Fruit fly (Drosophila melanogaster): ENCODE data around the gene CG15044.

Gene CG15044

dm6 chrX:18528166-18528733, 36.4 kb upstream of the CG15044 start, which contains the start of the genes CG15042 and CG15047:
CG15042 (minus strand) TSS chrX:18528266.
CG15047 (plus strand) TSS chrX:18528683.
- TF ChIP-seq usp (GFP tag; optimal IDR thresholded peaks at IDR 0.05) (no peak), N (GFP tag; optimal IDR thresholded peaks at IDR 0.05) (no peak), foxo (GFP tag; optimal IDR thresholded peaks at IDR 0.05) (no peak), Hnf4 (GFP tag; optimal IDR thresholded peaks at IDR 0.05) (no peak), Jra (GFP tag; optimal IDR thresholded peaks at IDR 0.05) (no peak), Dfd (GFP tag; optimal IDR thresholded peaks at IDR 0.05) (no peak), dsf (GFP tag; optimal IDR thresholded peaks at IDR 0.05; ENCODE audit: borderline replicate concordance) (no peak), dl (GFP tag; optimal IDR thresholded peaks at IDR 0.05; ENCODE audit: insufficient read depth in 1 of 2, partially characterized antibody in 2 of 2) (no peak), lola (GFP tag; optimal IDR thresholded peaks at IDR 0.05) (no peak), rgr (GFP tag; optimal IDR thresholded peaks at IDR 0.05) (no peak), sage (GFP tag; optimal IDR thresholded peaks at IDR 0.05) (no peak), h (GFP tag; optimal IDR thresholded peaks at IDR 0.05) (no peak)

DNA sequence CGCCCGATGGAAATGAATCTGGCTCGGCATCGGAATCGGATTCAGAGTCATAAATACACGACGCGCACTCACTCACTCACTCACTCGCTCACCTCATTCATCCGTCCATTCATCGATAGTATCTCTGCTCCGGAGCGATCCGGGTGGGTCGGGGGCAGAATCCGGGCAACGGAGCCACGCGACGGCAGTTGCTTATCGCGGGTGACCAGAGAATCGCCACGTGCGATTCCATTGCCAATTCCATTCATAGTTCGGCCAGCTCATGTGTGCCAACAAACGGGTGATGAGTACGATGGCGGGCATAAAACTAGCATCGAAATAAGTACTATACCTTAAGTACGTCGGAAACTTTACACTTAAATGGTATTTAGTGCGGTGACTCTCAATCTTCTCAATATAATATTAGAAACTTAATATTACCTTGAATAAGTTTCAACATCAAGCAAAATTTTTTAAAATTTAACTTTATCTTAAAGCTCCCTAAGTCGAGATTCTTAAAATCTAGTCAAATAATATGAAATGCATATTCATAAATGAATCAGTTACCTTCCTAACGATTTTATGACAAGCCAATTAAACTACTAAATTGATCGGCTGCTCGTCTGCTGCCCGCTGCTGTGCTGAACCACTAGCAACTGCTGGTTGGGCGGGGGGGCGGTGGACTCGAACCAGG, 32.9 kb upstream of the CG15044 start:
- TF ChIP-seq Rel (GFP tag; optimal IDR thresholded peaks at IDR 0.05) (no peak), Rel (tag; optimal IDR thresholded peaks at IDR 0.05) (no peak), Sp1 (GFP tag; optimal IDR thresholded peaks at IDR 0.05) (peak; percentile 24), h (GFP tag; optimal IDR thresholded peaks at IDR 0.05) (peak; percentile 1), CG9705 (GFP tag; optimal IDR thresholded peaks at IDR 0.05) (no peak), Hr83 (GFP tag; optimal IDR thresholded peaks at IDR 0.05; ENCODE audit: poor library complexity, severe bottlenecking) (no peak), Dif (GFP tag; optimal IDR thresholded peaks at IDR 0.05; ENCODE audit: partially characterized antibody) (no peak), tai (GFP tag; optimal IDR thresholded peaks at IDR 0.05) (no peak), pan (optimal IDR thresholded peaks at IDR 0.05) (no peak), woc (GFP tag; optimal IDR thresholded peaks at IDR 0.05) (no peak), Vsx2 (GFP tag; optimal IDR thresholded peaks at IDR 0.05; ENCODE audit: partially characterized antibody) (no peak), usp (GFP tag; optimal IDR thresholded peaks at IDR 0.05) (no peak), lola (GFP tag; optimal IDR thresholded peaks at IDR 0.05) (no peak), dl (GFP tag; optimal IDR thresholded peaks at IDR 0.05; ENCODE audit: insufficient read depth in 1 of 2, partially characterized antibody in 2 of 2) (no peak), Dfd (GFP tag; optimal IDR thresholded peaks at IDR 0.05) (no peak), OdsH (GFP tag; optimal IDR thresholded peaks at IDR 0.05) (no peak), dsf (GFP tag; optimal IDR thresholded peaks at IDR 0.05; ENCODE audit: borderline replicate concordance) (no peak), Myc (optimal IDR thresholded peaks at IDR 0.05) (no peak), foxo (GFP tag; optimal IDR thresholded peaks at IDR 0.05) (peak in 1 of 2 experiments; percentile 45), sage (GFP tag; optimal IDR thresholded peaks at IDR 0.05) (no peak), psq (GFP tag; optimal IDR thresholded peaks at IDR 0.05) (no peak), HLH106 (tag; optimal IDR thresholded peaks at IDR 0.05) (peak; percentile 15), CG32264 (GFP tag; optimal IDR thresholded peaks at IDR 0.05) (no peak), dmrt93B (GFP tag; optimal IDR thresholded peaks at IDR 0.05) (peak; percentile 8), jim (GFP tag; optimal IDR thresholded peaks at IDR 0.05) (no peak), fru (GFP tag; optimal IDR thresholded peaks at IDR 0.05) (peak; percentile 15), br (GFP tag; optimal IDR thresholded peaks at IDR 0.05) (peak; percentile 11), CrebA (GFP tag; optimal IDR thresholded peaks at IDR 0.05; ENCODE audit: borderline replicate concordance) (no peak), Hr78 (GFP tag; optimal IDR thresholded peaks at IDR 0.05) (no peak), brk (GFP tag; optimal IDR thresholded peaks at IDR 0.05) (no peak), Jra (GFP tag; optimal IDR thresholded peaks at IDR 0.05) (no peak), ey (GFP tag; optimal IDR thresholded peaks at IDR 0.05) (no peak), N (GFP tag; optimal IDR thresholded peaks at IDR 0.05) (no peak), sv (GFP tag; optimal IDR thresholded peaks at IDR 0.05) (no peak), rgr (GFP tag; optimal IDR thresholded peaks at IDR 0.05) (no peak), Hnf4 (GFP tag; optimal IDR thresholded peaks at IDR 0.05) (no peak), GATAd (GFP tag; optimal IDR thresholded peaks at IDR 0.05) (no peak), Mio (GFP tag; optimal IDR thresholded peaks at IDR 0.05) (no peak), Abd-B (GFP tag; optimal IDR thresholded peaks at IDR 0.05) (no peak)

Data from whole organism, wandering third instar larva.